Fruit fly (Drosophila melanogaster) whole organism, prepupa: ENCODE results near the gene Ankle2.

Experiments
- CG10631 ChIP-seq: fragments of 200-800 bp; sonication (Bioruptor generic); optimal IDR thresholded peaks from 2 replicates; lab custom pipeline; 2016; ENCODE audit warnings: missing biosample characterization, missing genetic modification characterization
- CG10669 ChIP-seq: fragments of 200-800 bp; sonication (Bioruptor generic); optimal IDR thresholded peaks from 3 replicates; lab custom pipeline; 2018; ENCODE audit warnings: missing biosample characterization, mild to moderate bottlenecking, missing genetic modification characterization, moderate library complexity
- CG11294 ChIP-seq: fragments of 200-800 bp; sonication (Bioruptor generic); IDR thresholded peaks from 2 replicates; pipeline ENCODE4 v1.3.6; 2022; ENCODE audit warnings: missing biosample characterization, missing genetic modification characterization
- CG11762 ChIP-seq: fragments of 200-800 bp; sonication (Bioruptor generic); optimal IDR thresholded peaks from 3 replicates; lab custom pipeline; 2016; ENCODE audit warnings: missing biosample characterization, missing genetic modification characterization; ENCODE audit not compliant: insufficient read depth
- CG11902 ChIP-seq: fragments of 200-800 bp; sonication (Bioruptor generic); optimal IDR thresholded peaks from 3 replicates; lab custom pipeline; 2016; ENCODE audit warnings: missing biosample characterization, missing genetic modification characterization
- CG16779 ChIP-seq: fragments of 200-800 bp; sonication (Bioruptor generic); optimal IDR thresholded peaks from 3 replicates; lab custom pipeline; 2017; ENCODE audit warnings: missing biosample characterization, mild to moderate bottlenecking, missing genetic modification characterization
- CG3032 ChIP-seq: fragments of 200-800 bp; optimal IDR thresholded peaks from 2 replicates; lab custom pipeline; 2019; ENCODE audit warnings: missing biosample characterization, mild to moderate bottlenecking, missing genetic modification characterization, moderate library complexity
- CG31627 ChIP-seq: fragments of 200-800 bp; sonication (Bioruptor generic); optimal IDR thresholded peaks from 3 replicates; lab custom pipeline; 2016; ENCODE audit warnings: missing biosample characterization, missing genetic modification characterization
- CG32006 ChIP-seq: fragments of 200-800 bp; sonication (Bioruptor generic); optimal IDR thresholded peaks from 3 replicates; lab custom pipeline; 2017; ENCODE audit warnings: missing biosample characterization, mild to moderate bottlenecking, missing genetic modification characterization
- CG3919 ChIP-seq: fragments of 200-800 bp; sonication (Bioruptor generic); optimal IDR thresholded peaks from 3 replicates; lab custom pipeline; 2016; ENCODE audit warnings: missing biosample characterization, missing genetic modification characterization
- CG4318 ChIP-seq: fragments of 200-800 bp; sonication (Bioruptor generic); optimal IDR thresholded peaks from 3 replicates; lab custom pipeline; 2017; ENCODE audit warnings: missing biosample characterization, mild to moderate bottlenecking, missing genetic modification characterization
- CG6276 ChIP-seq: fragments of 200-800 bp; sonication (Bioruptor generic); optimal IDR thresholded peaks from 2 replicates; lab custom pipeline; 2017; ENCODE audit warnings: missing biosample characterization, mild to moderate bottlenecking, missing genetic modification characterization
- CG6792 ChIP-seq: fragments of 200-800 bp; sonication (Bioruptor generic); optimal IDR thresholded peaks from 3 replicates; lab custom pipeline; 2016; ENCODE audit warnings: missing biosample characterization, missing genetic modification characterization
- CG6854 ChIP-seq: fragments of 200-800 bp; sonication (Bioruptor generic); optimal IDR thresholded peaks from 2 replicates; lab custom pipeline; 2017; ENCODE audit warnings: missing biosample characterization, mild to moderate bottlenecking, missing genetic modification characterization
- CG7368 ChIP-seq: fragments of 200-800 bp; sonication (Bioruptor generic); optimal IDR thresholded peaks from 3 replicates; lab custom pipeline; 2016; ENCODE audit warnings: missing biosample characterization, missing genetic modification characterization
- CG8119 ChIP-seq: fragments of 200-800 bp; sonication (Bioruptor generic); IDR thresholded peaks from 3 replicates; pipeline ENCODE4 v1.3.6; 2022; ENCODE audit warnings: missing biosample characterization, missing genetic modification characterization
- CG8319 ChIP-seq: fragments of 200-800 bp; sonication (Bioruptor generic); optimal IDR thresholded peaks from 3 replicates; lab custom pipeline; 2016; ENCODE audit warnings: missing biosample characterization, missing genetic modification characterization
- CG8632 ChIP-seq: fragments of 200-800 bp; sonication (Bioruptor generic); optimal IDR thresholded peaks from 3 replicates; lab custom pipeline; 2016; ENCODE audit warnings: missing biosample characterization, missing genetic modification characterization
- Eip78C ChIP-seq: fragments of 200-800 bp; sonication (Bioruptor generic); peaks from one replicate; lab custom pipeline; 2016; ENCODE audit warnings: missing biosample characterization, missing genetic modification characterization
- Eip93F ChIP-seq: fragments of 200-800 bp; sonication (Bioruptor generic); optimal IDR thresholded peaks from 2 replicates; lab custom pipeline; 2016; ENCODE audit warnings: missing biosample characterization, mild to moderate bottlenecking, missing genetic modification characterization
- Ets96B ChIP-seq: fragments of 200-800 bp; optimal IDR thresholded peaks from 2 replicates; lab custom pipeline; 2019; ENCODE audit warnings: missing biosample characterization, mild to moderate bottlenecking, missing genetic modification characterization, moderate library complexity
- Gug ChIP-seq: fragments of 200-800 bp; sonication (Bioruptor generic); IDR thresholded peaks from 2 replicates; pipeline ENCODE4 v1.3.6; 2022; ENCODE audit warnings: missing biosample characterization, missing genetic modification characterization
- Hr38 ChIP-seq: sonication (Bioruptor generic); optimal IDR thresholded peaks from 2 replicates; lab custom pipeline; 2016; ENCODE audit warnings: missing biosample characterization, missing genetic modification characterization
- Hr39 ChIP-seq: fragments of 200-800 bp; sonication (Bioruptor generic); optimal IDR thresholded peaks from 2 replicates; lab custom pipeline; 2016; ENCODE audit warnings: missing biosample characterization, missing genetic modification characterization
- Hr4 ChIP-seq: fragments of 200-800 bp; sonication (Bioruptor generic); optimal IDR thresholded peaks from 3 replicates; lab custom pipeline; 2016; ENCODE audit warnings: missing biosample characterization, missing genetic modification characterization
- Lpt ChIP-seq: fragments of 200-800 bp; sonication (Bioruptor generic); optimal IDR thresholded peaks from 3 replicates; lab custom pipeline; 2016; ENCODE audit warnings: missing biosample characterization, missing genetic modification characterization
- Met ChIP-seq: fragments of 200-800 bp; sonication (Bioruptor generic); optimal IDR thresholded peaks from 3 replicates; lab custom pipeline; 2016; ENCODE audit warnings: missing biosample characterization, missing genetic modification characterization
- OdsH ChIP-seq: fragments of 200-800 bp; sonication (Bioruptor generic); optimal IDR thresholded peaks from 3 replicates; lab custom pipeline; 2016; ENCODE audit warnings: missing biosample characterization, missing genetic modification characterization
- Sox102F ChIP-seq: fragments of 200-800 bp; sonication (Bioruptor generic); optimal IDR thresholded peaks from 2 replicates; lab custom pipeline; 2016; ENCODE audit warnings: missing biosample characterization, mild to moderate bottlenecking, missing genetic modification characterization
- Sox15 ChIP-seq: fragments of 200-800 bp; sonication (Bioruptor generic); optimal IDR thresholded peaks from 3 replicates; lab custom pipeline; 2016; ENCODE audit warnings: missing biosample characterization, missing genetic modification characterization
- achi ChIP-seq: fragments of 200-800 bp; sonication (Bioruptor generic); optimal IDR thresholded peaks from 3 replicates; lab custom pipeline; 2016; ENCODE audit warnings: missing biosample characterization, missing genetic modification characterization
- acj6 ChIP-seq: fragments of 200-800 bp; sonication (Bioruptor generic); optimal IDR thresholded peaks from 3 replicates; lab custom pipeline; 2016; ENCODE audit warnings: missing biosample characterization, missing genetic modification characterization
- cyc ChIP-seq: fragments of 200-800 bp; sonication (Bioruptor generic); optimal IDR thresholded peaks from 3 replicates; lab custom pipeline; 2016; ENCODE audit warnings: missing biosample characterization, missing genetic modification characterization
- dsx ChIP-seq: fragments of 200-800 bp; optimal IDR thresholded peaks from 3 replicates; lab custom pipeline; 2019; ENCODE audit warnings: missing biosample characterization, mild to moderate bottlenecking, missing genetic modification characterization, moderate library complexity; ENCODE audit not compliant: poor library complexity, severe bottlenecking
- eg ChIP-seq: fragments of 200-800 bp; sonication (Bioruptor generic); IDR thresholded peaks from 3 replicates; pipeline ENCODE4 v1.3.6; 2022; ENCODE audit warnings: missing biosample characterization, missing genetic modification characterization
- fd59A ChIP-seq: fragments of 200-800 bp; sonication (Bioruptor generic); optimal IDR thresholded peaks from 2 replicates; lab custom pipeline; 2017; ENCODE audit warnings: missing biosample characterization, mild to moderate bottlenecking, missing genetic modification characterization, missing genetic modification reagents
- fd85E ChIP-seq: fragments of 200-800 bp; sonication (Bioruptor generic); optimal IDR thresholded peaks from 3 replicates; lab custom pipeline; 2016; ENCODE audit warnings: missing biosample characterization, missing genetic modification characterization
- fkh ChIP-seq: fragments of 200-800 bp; sonication (Bioruptor generic); optimal IDR thresholded peaks from 3 replicates; lab custom pipeline; 2017; ENCODE audit warnings: missing biosample characterization, mild to moderate bottlenecking, missing genetic modification characterization, moderate library complexity
- pdm3 ChIP-seq: fragments of 200-800 bp; sonication (Bioruptor generic); optimal IDR thresholded peaks from 3 replicates; lab custom pipeline; 2016; ENCODE audit warnings: missing biosample characterization, missing genetic modification characterization
- salr ChIP-seq, 2 experiments: fragments of 200-800 bp; sonication (Bioruptor generic); optimal IDR thresholded peaks; 3 replicates each; lab custom pipeline; 2016 to 2018; ENCODE audit warnings: missing biosample characterization in 2 of 2, missing genetic modification characterization in 2 of 2, mild to moderate bottlenecking in 1 of 2
- spab ChIP-seq: fragments of 200-800 bp; sonication (Bioruptor generic); optimal IDR thresholded peaks from 2 replicates; lab custom pipeline; 2017; ENCODE audit warnings: missing biosample characterization, mild to moderate bottlenecking, missing genetic modification characterization, missing genetic modification reagents
- ss ChIP-seq, 2 experiments: fragments of 200-800 bp; sonication (Bioruptor generic); optimal IDR thresholded peaks; 2 replicates in 1 of 2; 3 replicates in 1 of 2; lab custom pipeline; 2017 to 2018; ENCODE audit warnings: mild to moderate bottlenecking in 2 of 2, missing biosample characterization in 2 of 2, missing genetic modification characterization in 2 of 2, moderate library complexity in 1 of 2
- svp ChIP-seq: fragments of 200-800 bp; sonication (Bioruptor generic); peaks from one replicate; lab custom pipeline; 2016; ENCODE audit warnings: missing biosample characterization, missing genetic modification characterization
- topi ChIP-seq: fragments of 200-800 bp; sonication (Bioruptor generic); optimal IDR thresholded peaks from 3 replicates; lab custom pipeline; 2016; ENCODE audit warnings: missing biosample characterization, missing genetic modification characterization
- vri ChIP-seq: fragments of 200-800 bp; sonication (Bioruptor generic); optimal IDR thresholded peaks from 3 replicates; lab custom pipeline; 2016; ENCODE audit warnings: missing biosample characterization, mild to moderate bottlenecking, missing genetic modification characterization

The Ankle2 gene

dm6 chrX:17599330-17599729 is 20.3 kb upstream of the Ankle2 start, which contains the start of gene X11L (continued):
- TF ChIP-seq eg (peak; percentile 61; the same call in 2 of the 3 replicates), CG32006 (GFP tag; lab: Kevin White, UChicago) (no peak), topi (peak; percentile 79), acj6 (peak; percentile 64), CG10669 (GFP tag; lab: Kevin White, UChicago) (no peak), Eip93F (GFP tag; lab: Kevin White, UChicago) (no peak), CG11294 (no peak), CG8319 (GFP tag; lab: Kevin White, UChicago) (peak; percentile 51), CG6854 (GFP tag; lab: Kevin White, UChicago) (no peak), svp (GFP tag; lab: Kevin White, UChicago) (peak; percentile 73), CG3919 (GFP tag; lab: Kevin White, UChicago) (peak; percentile 77), Met (GFP tag; lab: Kevin White, UChicago) (peak; percentile 67), Gug (GFP tag; lab: Robert Waterston, UW) (peak; percentile 44), CG10631 (GFP tag; lab: Kevin White, UChicago) (peak; percentile 78), CG31627 (peak; percentile 81), CG6792 (GFP tag; lab: Kevin White, UChicago) (peak; percentile 70), Hr39 (peak; percentile 82), Hr4 (peak; percentile 66), fd85E (GFP tag; lab: Kevin White, UChicago) (no peak), fd59A (GFP tag; lab: Kevin White, UChicago) (no peak), Eip78C (GFP tag; lab: Kevin White, UChicago) (peak; percentile 93), CG6276 (GFP tag; lab: Kevin White, UChicago) (no peak), OdsH (GFP tag; lab: Kevin White, UChicago) (no peak)

- no peak for TF ChIP-seq Lpt (GFP tag; lab: Kevin White, UChicago)
Measured at dm6 chrX:17597622-17598021, 18.6 kb upstream of the Ankle2 start.

- TF ChIP-seq CG3919 (GFP tag; lab: Kevin White, UChicago) (peak; percentile 83), CG8632 (peak; percentile 81), Eip78C (GFP tag; lab: Kevin White, UChicago) (peak; percentile 95), CG31627 (peak; percentile 73), CG6276 (GFP tag; lab: Kevin White, UChicago) (no peak), CG10631 (GFP tag; lab: Kevin White, UChicago) (peak; percentile 82), Lpt (GFP tag; lab: Kevin White, UChicago) (peak; percentile 15), svp (GFP tag; lab: Kevin White, UChicago) (peak; percentile 91), fkh (no peak), OdsH (GFP tag; lab: Kevin White, UChicago) (peak; percentile 85), CG6854 (GFP tag; lab: Kevin White, UChicago) (peak; percentile 59), pdm3 (GFP tag; lab: Kevin White, UChicago) (peak; percentile 82), dsx (GFP tag; lab: Kevin White, UChicago) (peak; percentile 67), Ets96B (tag; lab: Kevin White, UChicago) (peak; percentile 68), Hr38 (GFP tag; lab: Kevin White, UChicago) (no peak), CG11762 (GFP tag; lab: Kevin White, UChicago) (peak; percentile 51), CG3032 (peak; percentile 69), CG32006 (GFP tag; lab: Kevin White, UChicago) (peak; percentile 73), spab (GFP tag; lab: Kevin White, UChicago) (peak; percentile 21), CG8119 (GFP tag; lab: Robert Waterston, UW) (peak; percentile 72; the same call in 2 of the 3 replicates), Met (GFP tag; lab: Kevin White, UChicago) (peak; percentile 88), CG11902 (GFP tag; lab: Kevin White, UChicago) (peak; percentile 73), Hr39 (peak; percentile 69), CG6792 (GFP tag; lab: Kevin White, UChicago) (peak; percentile 80), Sox15 (peak; percentile 68), fd85E (GFP tag; lab: Kevin White, UChicago) (no peak), CG11294 (peak; percentile 39; the same call in 1 of the 2 replicates), Eip93F (GFP tag; lab: Kevin White, UChicago) (peak; percentile 72), achi (GFP tag; lab: Kevin White, UChicago) (peak; percentile 76), Sox102F (GFP tag; lab: Kevin White, UChicago) (peak; percentile 80), cyc (GFP tag; lab: Kevin White, UChicago) (peak; percentile 80), salr (GFP tag; optimal IDR thresholded peaks at IDR 0.05; lab: Kevin White, UChicago) (peak; percentile 42), ss (GFP tag; optimal IDR thresholded peaks at IDR 0.05; lab: Kevin White, UChicago) (peak; percentile 29 to 73), CG7368 (GFP tag; lab: Kevin White, UChicago) (peak; percentile 69), vri (GFP tag; lab: Kevin White, UChicago) (peak; percentile 75), Gug (GFP tag; lab: Robert Waterston, UW) (peak; percentile 50; the same call in 1 of the 2 replicates), CG8319 (GFP tag; lab: Kevin White, UChicago) (peak; percentile 56), CG16779 (no peak), CG4318 (GFP tag; lab: Kevin White, UChicago) (peak; percentile 31)
Measured at dm6 chrX:17595822-17596221, 16.8 kb upstream of the Ankle2 start.
